Fruit fly (Drosophila melanogaster) whole organism, prepupa: Measurements from ENCODE around the gene sle.

Experiments used
- CG16779 ChIP-seq: fragments of 200-800 bp; sonication (Bioruptor generic); optimal IDR thresholded peaks from 3 replicates; lab custom pipeline; 2017; ENCODE audit warnings: missing biosample characterization, mild to moderate bottlenecking, missing genetic modification characterization
- CG4318 ChIP-seq: fragments of 200-800 bp; sonication (Bioruptor generic); optimal IDR thresholded peaks from 3 replicates; lab custom pipeline; 2017; ENCODE audit warnings: missing biosample characterization, mild to moderate bottlenecking, missing genetic modification characterization
- CG6854 ChIP-seq: fragments of 200-800 bp; sonication (Bioruptor generic); optimal IDR thresholded peaks from 2 replicates; lab custom pipeline; 2017; ENCODE audit warnings: missing biosample characterization, mild to moderate bottlenecking, missing genetic modification characterization
- CG7368 ChIP-seq: fragments of 200-800 bp; sonication (Bioruptor generic); optimal IDR thresholded peaks from 3 replicates; lab custom pipeline; 2016; ENCODE audit warnings: missing biosample characterization, missing genetic modification characterization
- CG9139 ChIP-seq: fragments of 200-800 bp; sonication (Bioruptor generic); optimal IDR thresholded peaks from 3 replicates; lab custom pipeline; 2017; ENCODE audit warnings: missing biosample characterization, mild to moderate bottlenecking, missing genetic modification characterization
- Sox102F ChIP-seq: fragments of 200-800 bp; sonication (Bioruptor generic); optimal IDR thresholded peaks from 2 replicates; lab custom pipeline; 2016; ENCODE audit warnings: missing biosample characterization, mild to moderate bottlenecking, missing genetic modification characterization
- cyc ChIP-seq: fragments of 200-800 bp; sonication (Bioruptor generic); optimal IDR thresholded peaks from 3 replicates; lab custom pipeline; 2016; ENCODE audit warnings: missing biosample characterization, missing genetic modification characterization
- esn ChIP-seq: fragments of 200-800 bp; sonication (Bioruptor generic); optimal IDR thresholded peaks from 2 replicates; lab custom pipeline; 2016; ENCODE audit warnings: missing biosample characterization, mild to moderate bottlenecking, missing genetic modification characterization, moderate library complexity
- fkh ChIP-seq: fragments of 200-800 bp; sonication (Bioruptor generic); optimal IDR thresholded peaks from 3 replicates; lab custom pipeline; 2017; ENCODE audit warnings: missing biosample characterization, mild to moderate bottlenecking, missing genetic modification characterization, moderate library complexity
- spab ChIP-seq: fragments of 200-800 bp; sonication (Bioruptor generic); optimal IDR thresholded peaks from 2 replicates; lab custom pipeline; 2017; ENCODE audit warnings: missing biosample characterization, mild to moderate bottlenecking, missing genetic modification characterization, missing genetic modification reagents
- vri ChIP-seq: fragments of 200-800 bp; sonication (Bioruptor generic); optimal IDR thresholded peaks from 3 replicates; lab custom pipeline; 2016; ENCODE audit warnings: missing biosample characterization, mild to moderate bottlenecking, missing genetic modification characterization

- peak; percentile 62 for TF ChIP-seq CG7368 (GFP tag; lab: Kevin White, UChicago)
- peak; percentile 74 for TF ChIP-seq CG4318
- TF ChIP-seq CG16779: no peak
- TF ChIP-seq esn (GFP tag; lab: Kevin White, UChicago): peak; percentile 91
- peak; percentile 100 for TF ChIP-seq fkh
- no peak for TF ChIP-seq CG6854 (GFP tag; lab: Kevin White, UChicago)
- TF ChIP-seq Sox102F (GFP tag; lab: Kevin White, UChicago): peak; percentile 78
- peak; percentile 73 for TF ChIP-seq vri (GFP tag; lab: Kevin White, UChicago)
- peak; percentile 82 for TF ChIP-seq cyc (GFP tag; lab: Kevin White, UChicago)
- TF ChIP-seq spab (GFP tag; lab: Kevin White, UChicago): peak; percentile 50
- no peak for TF ChIP-seq CG9139
These were observed 18.1 kb downstream of the sle start for dm6 chr3R:10350741-10351629.
